Fruit fly (Drosophila melanogaster) whole organism, embryonic: ENCODE results near the gene CG9672.

Experiments used
- Bdp1 ChIP-seq: fragments of 200-800 bp; sonication (Bioruptor generic); optimal IDR thresholded peaks from 3 replicates; lab custom pipeline; 2016; ENCODE audit warnings: missing biosample characterization, missing genetic modification characterization
- CG10979 ChIP-seq: fragments of 200-800 bp; sonication (Bioruptor generic); optimal IDR thresholded peaks from 2 replicates; lab custom pipeline; 2018; ENCODE audit warnings: missing biosample characterization, mild to moderate bottlenecking, missing genetic modification characterization, moderate library complexity
- CG11093 ChIP-seq: fragments of 200-800 bp; sonication (Bioruptor generic); IDR thresholded peaks from 3 replicates; pipeline ENCODE4 v1.3.6; 2022; ENCODE audit warnings: missing biosample characterization, missing genetic modification characterization
- CG11723 ChIP-seq: fragments of 200-800 bp; sonication (Bioruptor generic); optimal IDR thresholded peaks from 2 replicates; lab custom pipeline; 2017; ENCODE audit warnings: missing biosample characterization, mild to moderate bottlenecking, missing genetic modification characterization
- CG13287 ChIP-seq: fragments of 200-800 bp; sonication (Bioruptor generic); IDR thresholded peaks from 2 replicates; pipeline ENCODE4 v1.3.6; 2022; ENCODE audit warnings: missing biosample characterization, missing genetic modification characterization; ENCODE audit not compliant: partially characterized antibody
- CG14710 ChIP-seq: fragments of 200-800 bp; sonication (Bioruptor generic); optimal IDR thresholded peaks from 3 replicates; lab custom pipeline; 2019; ENCODE audit warnings: missing biosample characterization, mild to moderate bottlenecking, missing genetic modification characterization, moderate library complexity
- CG1647 ChIP-seq: fragments of 200-800 bp; sonication (Bioruptor generic); optimal IDR thresholded peaks from 3 replicates; lab custom pipeline; 2016; ENCODE audit warnings: missing biosample characterization, missing genetic modification characterization
- CG18764 ChIP-seq: fragments of 200-800 bp; sonication (Bioruptor generic); optimal IDR thresholded peaks from 3 replicates; lab custom pipeline; 2016; ENCODE audit warnings: missing biosample characterization, missing genetic modification characterization
- CG2116 ChIP-seq: fragments of 200-800 bp; sonication (Bioruptor generic); optimal IDR thresholded peaks from 3 replicates; lab custom pipeline; 2018; ENCODE audit warnings: missing biosample characterization, mild to moderate bottlenecking, missing genetic modification characterization
- CG2120 ChIP-seq: fragments of 200-800 bp; sonication (Bioruptor generic); optimal IDR thresholded peaks from 3 replicates; lab custom pipeline; 2016; ENCODE audit warnings: missing biosample characterization, missing genetic modification characterization
- CG2712 ChIP-seq: fragments of 200-800 bp; optimal IDR thresholded peaks from 3 replicates; lab custom pipeline; 2019; ENCODE audit warnings: missing biosample characterization, mild to moderate bottlenecking, missing genetic modification characterization, moderate library complexity
- CG33213 ChIP-seq: fragments of 200-800 bp; sonication (Bioruptor generic); optimal IDR thresholded peaks from 3 replicates; lab custom pipeline; 2016; ENCODE audit warnings: missing biosample characterization, missing genetic modification characterization
- CG33557 ChIP-seq: fragments of 200-800 bp; sonication (Bioruptor generic); optimal IDR thresholded peaks from 2 replicates; lab custom pipeline; 2019; ENCODE audit warnings: missing biosample characterization, mild to moderate bottlenecking, missing genetic modification characterization, moderate library complexity
- CG43689 ChIP-seq: fragments of 200-800 bp; sonication (Bioruptor generic); IDR thresholded peaks from 2 replicates; pipeline ENCODE4 v1.3.6; 2022; ENCODE audit warnings: missing biosample characterization, missing genetic modification characterization
- CG4404 ChIP-seq: fragments of 200-800 bp; sonication (Bioruptor generic); IDR thresholded peaks from 2 replicates; pipeline ENCODE4 v1.3.6; 2022; ENCODE audit warnings: missing biosample characterization, missing genetic modification characterization
- CG4424 ChIP-seq: fragments of 200-800 bp; sonication (Bioruptor generic); optimal IDR thresholded peaks from 3 replicates; lab custom pipeline; 2016; ENCODE audit warnings: missing biosample characterization, missing genetic modification characterization
- CG5953 ChIP-seq: fragments of 200-800 bp; sonication (Bioruptor generic); IDR thresholded peaks from 2 replicates; pipeline ENCODE4 v1.3.6; 2022; ENCODE audit warnings: missing biosample characterization, missing genetic modification characterization
- CG7745 ChIP-seq: fragments of 200-800 bp; sonication (Bioruptor generic); optimal IDR thresholded peaks from 2 replicates; lab custom pipeline; 2018; ENCODE audit warnings: missing biosample characterization, mild to moderate bottlenecking, missing genetic modification characterization, moderate library complexity
- CG9727 ChIP-seq: fragments of 200-800 bp; sonication (Bioruptor generic); optimal IDR thresholded peaks from 3 replicates; lab custom pipeline; 2017; ENCODE audit warnings: missing biosample characterization, mild to moderate bottlenecking, missing genetic modification characterization
- CG9876 ChIP-seq: fragments of 200-800 bp; sonication (Bioruptor generic); optimal IDR thresholded peaks from 2 replicates; lab custom pipeline; 2016; ENCODE audit warnings: missing biosample characterization, missing genetic modification characterization
- CG9932 ChIP-seq: fragments of 200-800 bp; sonication (Bioruptor generic); IDR thresholded peaks from 2 replicates; pipeline ENCODE4 v1.3.6; 2022; ENCODE audit warnings: missing biosample characterization, missing genetic modification characterization
- Deaf1 ChIP-seq: fragments of 200-800 bp; optimal IDR thresholded peaks from 3 replicates; lab custom pipeline; 2019; ENCODE audit warnings: missing biosample characterization, mild to moderate bottlenecking, missing genetic modification characterization, moderate library complexity
- Doc3 ChIP-seq: fragments of 200-800 bp; sonication (Bioruptor generic); IDR thresholded peaks from 3 replicates; pipeline ENCODE4 v1.3.6; 2022; ENCODE audit warnings: missing biosample characterization, missing genetic modification characterization; ENCODE audit not compliant: partially characterized antibody
- HLH4C ChIP-seq: fragments of 200-800 bp; sonication (Bioruptor generic); IDR thresholded peaks from 3 replicates; pipeline ENCODE4 v1.3.6; 2022; ENCODE audit warnings: missing biosample characterization, missing genetic modification characterization; ENCODE audit not compliant: partially characterized antibody
- Rfx ChIP-seq: fragments of 200-800 bp; sonication (Bioruptor generic); IDR thresholded peaks from 2 replicates; pipeline ENCODE4 v1.3.6; 2022; ENCODE audit warnings: missing biosample characterization, missing genetic modification characterization
- Sry-β ChIP-seq: fragments of 200-800 bp; sonication (Bioruptor generic); optimal IDR thresholded peaks from 2 replicates; lab custom pipeline; 2018; ENCODE audit warnings: missing biosample characterization, mild to moderate bottlenecking, missing genetic modification characterization, moderate library complexity
- Vsx1 ChIP-seq: fragments of 200-800 bp; sonication (Bioruptor generic); optimal IDR thresholded peaks from 2 replicates; lab custom pipeline; 2017; ENCODE audit warnings: missing biosample characterization, mild to moderate bottlenecking, missing genetic modification characterization, missing genetic modification reagents
- Xrp1 ChIP-seq: fragments of 200-800 bp; sonication (Bioruptor generic); IDR thresholded peaks from 2 replicates; pipeline ENCODE4 v1.3.6; 2022; ENCODE audit warnings: missing biosample characterization, missing genetic modification characterization
- aop ChIP-seq: fragments of 200-800 bp; sonication (Bioruptor generic); IDR thresholded peaks from 2 replicates; pipeline ENCODE4 v1.3.6; 2022; ENCODE audit warnings: missing biosample characterization, missing genetic modification characterization
- ase ChIP-seq: fragments of 200-800 bp; sonication (Bioruptor generic); IDR thresholded peaks from 3 replicates; pipeline ENCODE4 v1.3.6; 2022; ENCODE audit warnings: missing biosample characterization, missing genetic modification characterization
- bab2 ChIP-seq: fragments of 200-800 bp; sonication (Bioruptor generic); optimal IDR thresholded peaks from 2 replicates; lab custom pipeline; 2016; ENCODE audit warnings: missing biosample characterization, missing genetic modification characterization
- bsh ChIP-seq, 2 experiments: fragments of 200-800 bp; sonication (Bioruptor generic); optimal IDR thresholded peaks; 2 replicates each; lab custom pipeline; 2017 to 2018; ENCODE audit warnings: mild to moderate bottlenecking in 2 of 2, missing biosample characterization in 2 of 2, missing genetic modification characterization in 2 of 2, moderate library complexity in 1 of 2
- cas ChIP-seq: fragments of 200-800 bp; sonication (Bioruptor generic); IDR thresholded peaks from 2 replicates; pipeline ENCODE4 v1.3.6; 2022; ENCODE audit warnings: missing biosample characterization, missing genetic modification characterization
- chif ChIP-seq, 2 experiments: fragments of 200-800 bp; sonication (Bioruptor generic); optimal IDR thresholded peaks; 3 replicates each; lab custom pipeline; 2016; ENCODE audit warnings: missing biosample characterization in 2 of 2, missing genetic modification characterization in 2 of 2
- crp ChIP-seq, 2 experiments: fragments of 200-800 bp; sonication (Bioruptor generic); optimal IDR thresholded peaks; 2 replicates in 1 of 2; 3 replicates in 1 of 2; lab custom pipeline; 2017; ENCODE audit warnings: missing biosample characterization in 2 of 2, missing genetic modification characterization in 2 of 2, mild to moderate bottlenecking in 1 of 2, moderate library complexity in 1 of 2
- dysf ChIP-seq: fragments of 200-800 bp; sonication (Bioruptor generic); IDR thresholded peaks from 3 replicates; pipeline ENCODE4 v1.3.6; 2022; ENCODE audit warnings: missing biosample characterization, missing genetic modification characterization
- exex ChIP-seq: fragments of 200-800 bp; sonication (Bioruptor generic); optimal IDR thresholded peaks from 4 replicates; lab custom pipeline; 2018; ENCODE audit warnings: missing biosample characterization, mild to moderate bottlenecking, missing genetic modification characterization, moderate library complexity
- hbn ChIP-seq: fragments of 200-800 bp; sonication (Bioruptor generic); IDR thresholded peaks from 2 replicates; pipeline ENCODE4 v1.3.6; 2022; ENCODE audit warnings: missing biosample characterization, missing genetic modification characterization; ENCODE audit not compliant: partially characterized antibody
- klu ChIP-seq: fragments of 200-800 bp; sonication (Bioruptor generic); IDR thresholded peaks from 2 replicates; pipeline ENCODE4 v1.3.6; 2022; ENCODE audit warnings: missing biosample characterization, missing genetic modification characterization
- nerfin-1 ChIP-seq: fragments of 200-800 bp; sonication (Bioruptor generic); optimal IDR thresholded peaks from 3 replicates; lab custom pipeline; 2019; ENCODE audit warnings: missing biosample characterization, mild to moderate bottlenecking, missing genetic modification characterization, moderate library complexity
- onecut ChIP-seq: fragments of 200-800 bp; sonication (Bioruptor generic); IDR thresholded peaks from 2 replicates; pipeline ENCODE4 v1.3.6; 2022; ENCODE audit warnings: missing biosample characterization, missing genetic modification characterization
- psq ChIP-seq: fragments of 200-800 bp; sonication (Bioruptor generic); optimal IDR thresholded peaks from 2 replicates; lab custom pipeline; 2017; ENCODE audit warnings: missing biosample characterization, missing genetic modification characterization
- pum ChIP-seq: fragments of 200-800 bp; sonication (Bioruptor generic); optimal IDR thresholded peaks from 2 replicates; lab custom pipeline; 2016; ENCODE audit warnings: missing biosample characterization, missing genetic modification characterization
- ranshi ChIP-seq: fragments of 200-800 bp; sonication (Bioruptor generic); IDR thresholded peaks from 2 replicates; pipeline ENCODE4 v1.3.6; 2022; ENCODE audit warnings: missing biosample characterization, missing genetic modification characterization
- run ChIP-seq: fragments of 200-800 bp; sonication (Bioruptor generic); optimal IDR thresholded peaks from 3 replicates; lab custom pipeline; 2018; ENCODE audit warnings: missing biosample characterization, mild to moderate bottlenecking, missing genetic modification characterization
- slp2 ChIP-seq: fragments of 200-800 bp; sonication (Bioruptor generic); optimal IDR thresholded peaks from 2 replicates; lab custom pipeline; 2016; ENCODE audit warnings: missing biosample characterization, missing genetic modification characterization
- trh ChIP-seq: fragments of 200-800 bp; sonication (Bioruptor generic); optimal IDR thresholded peaks from 2 replicates; lab custom pipeline; 2016; ENCODE audit warnings: missing biosample characterization, missing genetic modification characterization
- ttk ChIP-seq: fragments of 200-800 bp; sonication (Bioruptor generic); IDR thresholded peaks from 2 replicates; pipeline ENCODE4 v2.1.2; 2022; ENCODE audit warnings: missing biosample characterization, missing genetic modification characterization

CG9672 gene

DNA sequence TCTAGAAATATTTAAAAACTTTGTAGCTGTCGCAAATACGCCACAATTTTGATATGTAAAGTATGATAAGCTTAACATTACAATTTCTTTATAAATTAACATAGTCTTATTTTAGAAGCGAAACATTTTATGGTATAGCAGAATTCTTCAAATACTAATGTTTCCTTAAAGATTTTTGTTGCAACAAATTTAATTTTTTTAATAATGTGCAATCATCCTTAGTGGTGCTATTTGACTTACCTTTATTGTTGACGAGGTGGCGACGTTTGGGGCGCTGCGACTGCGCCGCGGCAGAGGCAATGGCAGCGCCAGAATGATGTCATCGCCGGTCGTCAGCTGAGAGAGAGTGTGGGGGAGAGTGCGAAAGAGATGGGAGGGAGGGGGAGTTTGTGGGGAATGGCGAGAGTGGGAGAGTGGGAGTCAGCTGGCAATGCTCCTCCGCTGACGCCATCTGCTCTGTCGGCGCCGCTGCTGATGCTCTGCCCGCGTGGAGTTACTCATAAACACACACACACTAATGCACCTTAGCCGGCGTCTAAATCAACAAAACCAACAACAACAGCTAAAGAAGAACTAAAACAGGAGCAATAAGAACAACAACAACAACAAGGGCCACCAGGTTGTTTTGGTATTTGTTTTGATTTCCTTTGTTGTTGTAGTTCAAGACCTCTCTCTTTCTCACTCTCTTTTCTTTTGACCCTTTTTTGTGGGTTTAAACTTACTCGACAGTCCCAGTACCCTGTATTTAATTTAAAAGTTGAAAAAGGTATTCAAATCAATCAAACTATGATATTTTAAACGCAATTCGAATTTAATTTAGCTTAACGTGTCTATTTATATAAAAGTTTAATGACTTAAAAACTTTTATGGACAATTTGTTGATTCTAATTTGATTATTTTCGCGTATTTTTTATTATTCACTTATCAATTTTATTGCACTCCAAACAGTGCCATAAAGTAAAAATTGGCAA, 16.8 kb upstream of the CG9672 start (continued):
- peak; percentile 52 for TF ChIP-seq CG11723 (GFP tag; lab: Kevin White, UChicago)
- peak; percentile 51 for TF ChIP-seq Vsx1 (GFP tag; lab: Kevin White, UChicago)
- TF ChIP-seq CG4404 = peak; percentile 28; the same call in 1 of the 2 replicates
- peak; percentile 1 for TF ChIP-seq nerfin-1
- no peak for TF ChIP-seq CG9876 (GFP tag; lab: Kevin White, UChicago)
- peak; percentile 66 for TF ChIP-seq CG9932
- peak; percentile 19; the same call in 1 of the 2 replicates for TF ChIP-seq CG43689 (GFP tag; lab: Robert Waterston, UW)
- TF ChIP-seq Xrp1 (GFP tag; lab: Robert Waterston, UW) = peak; percentile 74
- peak in 1 of 2 experiments; percentile 63 for TF ChIP-seq crp (GFP tag; optimal IDR thresholded peaks at IDR 0.05; lab: Kevin White, UChicago)
- no peak for TF ChIP-seq cas
- TF ChIP-seq CG2116 (GFP tag; lab: Kevin White, UChicago) = peak; percentile 26
- TF ChIP-seq klu (GFP tag; lab: Robert Waterston, UW) = peak; percentile 41; the same call in 1 of the 2 replicates
- peak; percentile 19 for TF ChIP-seq Bdp1 (GFP tag; lab: Kevin White, UChicago)
- TF ChIP-seq slp2 = peak; percentile 50
- peak; percentile 10 for TF ChIP-seq pum (GFP tag; lab: Kevin White, UChicago)
- TF ChIP-seq chif (GFP tag; optimal IDR thresholded peaks at IDR 0.05; lab: Kevin White, UChicago) = peak; percentile 41 to 58
- peak; percentile 81 for TF ChIP-seq dysf (GFP tag; lab: Robert Waterston, UW)
- peak; percentile 70 for TF ChIP-seq onecut (GFP tag; lab: Robert Waterston, UW)
- TF ChIP-seq CG11093 (GFP tag; lab: Robert Waterston, UW) = no peak
- peak; percentile 60 for TF ChIP-seq ttk (GFP tag; lab: Robert Waterston, UW)
- no peak for TF ChIP-seq HLH4C (GFP tag; lab: Robert Waterston, UW)
- TF ChIP-seq CG4424 (GFP tag; lab: Kevin White, UChicago) = peak; percentile 8
- TF ChIP-seq aop (GFP tag; lab: Robert Waterston, UW) = no peak
- TF ChIP-seq ranshi (GFP tag; lab: Robert Waterston, UW) = no peak
- peak; percentile 80 for TF ChIP-seq run (tag; lab: Kevin White, UChicago)
- no peak for TF ChIP-seq bab2 (GFP tag; lab: Kevin White, UChicago)
- TF ChIP-seq Sry-β (GFP tag; lab: Kevin White, UChicago) = no peak
- peak; percentile 47 for TF ChIP-seq Deaf1
- TF ChIP-seq exex (tag; lab: Kevin White, UChicago) = no peak
- peak; percentile 55; the same call in 2 of the 3 replicates for TF ChIP-seq ase (GFP tag; lab: Robert Waterston, UW)
- TF ChIP-seq CG18764 (GFP tag; lab: Kevin White, UChicago) = peak; percentile 10
- TF ChIP-seq CG33557 (GFP tag; lab: Kevin White, UChicago) = peak; percentile 31
- no peak for TF ChIP-seq hbn (GFP tag; lab: Robert Waterston, UW)
- peak; percentile 76 for TF ChIP-seq CG2712 (tag; lab: Kevin White, UChicago)
- peak; percentile 75 for TF ChIP-seq Rfx (GFP tag; lab: Robert Waterston, UW)
- peak; percentile 86 for TF ChIP-seq CG2120 (GFP tag; lab: Kevin White, UChicago)
- TF ChIP-seq CG7745 (tag; lab: Kevin White, UChicago) = no peak
- TF ChIP-seq CG5953 = peak; percentile 13; the same call in 1 of the 2 replicates
- peak; percentile 31 for TF ChIP-seq CG14710 (tag; lab: Kevin White, UChicago)
- TF ChIP-seq CG13287 (GFP tag; lab: Robert Waterston, UW) = no peak
- TF ChIP-seq CG10979 (tag; lab: Kevin White, UChicago) = peak; percentile 65
- no peak for TF ChIP-seq psq (GFP tag; lab: Kevin White, UChicago)
- TF ChIP-seq CG1647 (GFP tag; lab: Kevin White, UChicago) = no peak
- TF ChIP-seq bsh (GFP tag; optimal IDR thresholded peaks at IDR 0.05; lab: Kevin White, UChicago) = peak in 1 of 2 experiments; percentile 81
- no peak for TF ChIP-seq Doc3 (GFP tag; lab: Robert Waterston, UW)
- no peak for TF ChIP-seq CG33213
- TF ChIP-seq trh (GFP tag; lab: Kevin White, UChicago) = no peak
- peak; percentile 78 for TF ChIP-seq CG9727 (GFP tag; lab: Kevin White, UChicago)
